Fruit fly (Drosophila melanogaster) whole organism, pupa: ENCODE data around the gene CG7102.

ENCODE experiments used
- CG10348 ChIP-seq: fragments of 200-800 bp; sonication (Bioruptor generic); IDR thresholded peaks from 2 replicates; pipeline ENCODE4 v1.3.6; 2022; ENCODE audit warnings: missing biosample characterization, missing genetic modification characterization
- CG12605 ChIP-seq: fragments of 200-800 bp; sonication (Bioruptor generic); IDR thresholded peaks from 2 replicates; pipeline ENCODE4 v1.3.6; 2022; ENCODE audit warnings: missing biosample characterization, missing genetic modification characterization
- CG13204 ChIP-seq: fragments of 200-800 bp; sonication (Bioruptor generic); optimal IDR thresholded peaks from 2 replicates; lab custom pipeline; 2018; ENCODE audit warnings: missing biosample characterization, mild to moderate bottlenecking, missing genetic modification characterization, moderate library complexity
- CG14655 ChIP-seq: fragments of 200-800 bp; sonication (Bioruptor generic); optimal IDR thresholded peaks from 3 replicates; lab custom pipeline; 2017; ENCODE audit warnings: mild to moderate bottlenecking, missing biosample characterization, missing genetic modification reagents, missing genetic modification characterization
- CG15710 ChIP-seq: fragments of 200-800 bp; sonication (Bioruptor generic); optimal IDR thresholded peaks from 2 replicates; lab custom pipeline; 2018; ENCODE audit warnings: missing biosample characterization, mild to moderate bottlenecking, missing genetic modification characterization, moderate library complexity
- CG17806 ChIP-seq: fragments of 200-800 bp; sonication (Bioruptor generic); optimal IDR thresholded peaks from 2 replicates; lab custom pipeline; 2018; ENCODE audit warnings: missing biosample characterization, mild to moderate bottlenecking, missing genetic modification characterization, moderate library complexity
- CG32121 ChIP-seq: fragments of 200-800 bp; sonication (Bioruptor generic); IDR thresholded peaks from 2 replicates; pipeline ENCODE4 v1.3.6; 2022; ENCODE audit warnings: missing biosample characterization, missing genetic modification characterization
- CG34367 ChIP-seq: fragments of 200-800 bp; sonication (Bioruptor generic); optimal IDR thresholded peaks from 2 replicates; lab custom pipeline; 2018; ENCODE audit warnings: missing biosample characterization, mild to moderate bottlenecking, missing genetic modification characterization
- CG4496 ChIP-seq: fragments of 200-800 bp; sonication (Bioruptor generic); IDR thresholded peaks from 3 replicates; pipeline ENCODE4 v1.3.6; 2022; ENCODE audit warnings: missing biosample characterization, missing genetic modification characterization
- CG8159 ChIP-seq: fragments of 200-800 bp; sonication (Bioruptor generic); optimal IDR thresholded peaks from 3 replicates; lab custom pipeline; 2018; ENCODE audit warnings: missing biosample characterization, mild to moderate bottlenecking, missing genetic modification characterization, moderate library complexity
- CG9948 ChIP-seq: fragments of 200-800 bp; sonication (Bioruptor generic); optimal IDR thresholded peaks from 2 replicates; lab custom pipeline; 2018; ENCODE audit warnings: missing biosample characterization, mild to moderate bottlenecking, missing genetic modification characterization, moderate library complexity
- D1 ChIP-seq: fragments of 200-800 bp; sonication (Bioruptor generic); optimal IDR thresholded peaks from 2 replicates; lab custom pipeline; 2018; ENCODE audit warnings: missing biosample characterization, mild to moderate bottlenecking, missing genetic modification characterization, moderate library complexity
- EcR ChIP-seq: fragments of 200-800 bp; sonication (Bioruptor generic); optimal IDR thresholded peaks from 3 replicates; lab custom pipeline; 2019; ENCODE audit warnings: missing biosample characterization, missing genetic modification characterization, mild to moderate bottlenecking, moderate library complexity, missing genetic modification reagents
- Ets98B ChIP-seq: fragments of 200-800 bp; sonication (Bioruptor generic); IDR thresholded peaks from 2 replicates; pipeline ENCODE4 v1.3.6; 2022; ENCODE audit warnings: missing biosample characterization, missing genetic modification characterization
- Pif1A ChIP-seq: fragments of 200-800 bp; sonication (Bioruptor generic); optimal IDR thresholded peaks from 3 replicates; lab custom pipeline; 2016; ENCODE audit warnings: missing biosample characterization, missing genetic modification characterization
- Pif1B ChIP-seq: fragments of 200-800 bp; sonication (Bioruptor generic); optimal IDR thresholded peaks from 3 replicates; lab custom pipeline; 2016; ENCODE audit warnings: missing biosample characterization, missing genetic modification characterization
- Snoo ChIP-seq: fragments of 200-800 bp; sonication (Bioruptor generic); optimal IDR thresholded peaks from 3 replicates; lab custom pipeline; 2017; ENCODE audit warnings: missing biosample characterization, mild to moderate bottlenecking, missing genetic modification characterization, inconsistent platforms
- fd96Ca ChIP-seq: fragments of 200-800 bp; sonication (Bioruptor generic); IDR thresholded peaks from 3 replicates; pipeline ENCODE4 v1.3.6; 2022; ENCODE audit warnings: missing biosample characterization, missing genetic modification characterization
- gl ChIP-seq: fragments of 200-800 bp; sonication (Bioruptor generic); optimal IDR thresholded peaks from 2 replicates; lab custom pipeline; 2018; ENCODE audit warnings: missing biosample characterization, mild to moderate bottlenecking, missing genetic modification characterization
- rn ChIP-seq: fragments of 200-800 bp; sonication (Bioruptor generic); IDR thresholded peaks from 2 replicates; pipeline ENCODE4 v1.3.6; 2022; ENCODE audit warnings: missing biosample characterization, missing genetic modification characterization

The CG7102 gene

DNA sequence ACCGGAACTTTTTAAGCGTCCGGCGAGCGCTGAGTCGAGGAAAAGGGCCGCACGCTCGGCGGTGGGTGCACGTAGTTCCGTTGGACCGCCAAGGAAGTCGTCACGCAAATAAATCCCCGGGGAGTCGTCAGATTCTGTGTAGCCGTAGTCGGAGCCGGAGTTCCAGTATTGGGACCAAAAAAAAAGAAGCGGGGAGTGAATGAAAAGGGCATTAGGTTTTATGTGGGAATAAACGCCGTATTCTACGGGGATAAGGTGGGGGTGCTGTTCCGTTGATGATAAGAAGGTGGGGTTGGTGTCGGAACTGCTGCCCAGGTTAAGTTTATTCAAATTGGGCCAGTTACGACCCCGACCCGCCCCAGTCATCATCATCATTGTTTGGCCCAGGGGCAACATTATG, 36.9 kb downstream of the CG7102 start:
- TF ChIP-seq CG9948 (tag; lab: Kevin White, UChicago) (no peak), Snoo (tag; lab: Kevin White, UChicago) (no peak), rn (GFP tag; lab: Robert Waterston, UW) (no peak), CG15710 (tag; lab: Kevin White, UChicago) (no peak), CG34367 (tag; lab: Kevin White, UChicago) (no peak), CG10348 (GFP tag; lab: Robert Waterston, UW) (no peak), Pif1A (no peak), CG12605 (GFP tag; lab: Robert Waterston, UW) (no peak), CG13204 (GFP tag; lab: Kevin White, UChicago) (no peak), CG4496 (GFP tag; lab: Robert Waterston, UW) (no peak), D1 (tag; lab: Kevin White, UChicago) (no peak), CG17806 (tag; lab: Kevin White, UChicago) (no peak), CG32121 (no peak), CG14655 (GFP tag; lab: Kevin White, UChicago) (no peak)
- TF ChIP-seq, all 21 proteins: peak for 0

DNA sequence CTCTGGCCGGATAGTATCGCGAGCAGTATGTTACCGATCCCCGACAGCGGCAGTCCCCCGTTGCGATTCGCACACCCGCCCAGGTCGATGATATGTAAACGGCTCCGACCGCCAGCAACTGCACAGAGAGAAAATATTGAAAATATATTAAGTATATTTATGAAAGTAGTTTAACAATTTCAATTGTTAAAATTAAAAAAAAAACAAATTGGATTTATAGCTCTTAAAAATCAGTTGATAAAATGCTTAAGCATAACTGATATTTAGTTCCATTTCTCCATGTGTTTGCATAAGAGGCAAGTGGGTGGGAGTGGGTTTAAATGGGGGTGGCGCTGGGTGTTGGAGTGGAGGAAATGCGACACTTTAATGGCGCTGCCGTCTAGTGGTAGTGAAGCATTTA, 37.8 kb downstream of the CG7102 start:
- 0 out of 2 replicates have a peak, but pooled peaks have one; percentile 15 for TF ChIP-seq CG32121
- peak; percentile 12 for TF ChIP-seq CG14655 (GFP tag; lab: Kevin White, UChicago)
- TF ChIP-seq CG17806 (tag; lab: Kevin White, UChicago), result no peak
- no peak for TF ChIP-seq EcR (GFP tag; lab: Kevin White, UChicago)
- peak; percentile 20 for TF ChIP-seq CG8159
- TF ChIP-seq, all 21 proteins: peak for 3

DNA sequence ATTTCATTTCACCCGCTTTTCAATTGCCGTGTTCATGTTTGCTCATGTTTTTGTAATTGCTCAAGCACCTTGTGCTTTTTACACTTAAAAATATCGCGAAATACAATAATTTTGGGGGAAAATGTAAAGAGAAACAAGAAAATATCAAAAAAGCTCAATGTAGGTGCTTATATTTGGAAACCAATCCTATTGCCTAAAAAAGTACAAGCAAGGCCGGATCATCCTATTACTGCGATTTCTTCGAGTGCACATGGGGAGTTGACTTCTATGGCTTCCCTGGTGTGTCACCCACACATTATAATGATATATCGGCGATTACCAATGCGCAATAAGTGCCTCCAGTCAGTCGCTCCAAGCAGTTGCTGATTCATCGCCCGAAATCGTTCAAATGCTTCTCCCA, 46.1 kb downstream of the CG7102 start:
- TF ChIP-seq Ets98B (GFP tag; lab: Robert Waterston, UW) (no peak), gl (no peak), CG4496 (GFP tag; lab: Robert Waterston, UW) (no peak), CG32121 (no peak), Pif1A (no peak), EcR (GFP tag; lab: Kevin White, UChicago) (no peak), CG15710 (tag; lab: Kevin White, UChicago) (no peak), CG10348 (GFP tag; lab: Robert Waterston, UW) (no peak), fd96Ca (GFP tag; lab: Robert Waterston, UW) (no peak), CG9948 (tag; lab: Kevin White, UChicago) (no peak), Snoo (tag; lab: Kevin White, UChicago) (no peak)

DNA sequence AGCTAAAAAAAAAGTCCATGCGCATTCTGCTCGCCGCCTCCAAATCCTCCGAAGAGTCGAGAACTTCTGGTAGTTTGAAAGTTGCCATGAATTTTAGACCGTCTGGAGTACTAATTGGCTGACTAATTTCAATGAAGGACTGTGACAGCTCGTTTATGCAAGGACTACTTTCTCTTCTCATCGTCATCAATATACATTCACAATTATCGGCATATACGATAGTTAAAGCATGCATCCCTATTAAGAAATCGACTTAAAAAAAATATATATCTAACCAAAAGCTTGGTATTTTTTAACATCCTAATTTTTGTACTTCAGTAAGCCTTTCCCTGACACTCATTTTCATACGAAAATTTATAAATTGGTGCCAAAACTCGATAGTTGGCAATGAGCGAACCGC, 47.2 kb downstream of the CG7102 start, which contains the start of gene CG14537:
TSS of gene CG14537 (plus strand) at position 301 of the 400 bp plus-strand sequence.
- TF ChIP-seq gl, result no peak
- no peak for TF ChIP-seq Ets98B (GFP tag; lab: Robert Waterston, UW)
- no peak for TF ChIP-seq D1 (tag; lab: Kevin White, UChicago)
- TF ChIP-seq Pif1A, result no peak
- TF ChIP-seq Snoo (tag; lab: Kevin White, UChicago), result no peak
- TF ChIP-seq CG15710 (tag; lab: Kevin White, UChicago), result no peak
- TF ChIP-seq CG9948 (tag; lab: Kevin White, UChicago), result no peak
- TF ChIP-seq fd96Ca (GFP tag; lab: Robert Waterston, UW), result no peak
- TF ChIP-seq CG14655 (GFP tag; lab: Kevin White, UChicago), result no peak

DNA sequence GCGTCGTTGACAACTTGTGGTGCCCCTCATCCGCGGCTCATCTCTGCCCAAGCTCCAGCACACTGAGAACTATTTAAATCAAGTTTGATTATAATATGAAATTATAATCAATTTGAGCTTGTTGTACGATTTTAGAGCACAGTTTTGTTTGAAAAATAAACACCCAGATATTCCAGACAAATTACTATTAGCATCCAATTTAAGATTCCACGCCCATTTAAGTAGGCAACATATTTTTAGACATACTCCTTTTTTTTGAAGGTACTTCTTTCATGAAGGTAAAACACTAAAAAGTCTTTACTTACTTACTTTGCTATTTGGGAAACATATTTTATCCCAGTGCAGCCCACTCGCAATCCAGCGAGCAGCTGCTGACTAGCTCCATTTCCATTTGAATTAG, 49.3 kb downstream of the CG7102 start:
- no peak for TF ChIP-seq gl
- no peak for TF ChIP-seq CG32121
- TF ChIP-seq D1 (tag; lab: Kevin White, UChicago), result no peak
- TF ChIP-seq CG9948 (tag; lab: Kevin White, UChicago), result no peak
- no peak for TF ChIP-seq EcR (GFP tag; lab: Kevin White, UChicago)
- no peak for TF ChIP-seq Pif1B (GFP tag; lab: Kevin White, UChicago)
- TF ChIP-seq CG15710 (tag; lab: Kevin White, UChicago), result no peak
- TF ChIP-seq CG12605 (GFP tag; lab: Robert Waterston, UW), result no peak
- no peak for TF ChIP-seq CG4496 (GFP tag; lab: Robert Waterston, UW)
- TF ChIP-seq CG8159, result no peak
- no peak for TF ChIP-seq Snoo (tag; lab: Kevin White, UChicago)
- no peak for TF ChIP-seq CG17806 (tag; lab: Kevin White, UChicago)
- no peak for TF ChIP-seq CG34367 (tag; lab: Kevin White, UChicago)
- TF ChIP-seq fd96Ca (GFP tag; lab: Robert Waterston, UW), result no peak
- TF ChIP-seq rn (GFP tag; lab: Robert Waterston, UW), result no peak

DNA sequence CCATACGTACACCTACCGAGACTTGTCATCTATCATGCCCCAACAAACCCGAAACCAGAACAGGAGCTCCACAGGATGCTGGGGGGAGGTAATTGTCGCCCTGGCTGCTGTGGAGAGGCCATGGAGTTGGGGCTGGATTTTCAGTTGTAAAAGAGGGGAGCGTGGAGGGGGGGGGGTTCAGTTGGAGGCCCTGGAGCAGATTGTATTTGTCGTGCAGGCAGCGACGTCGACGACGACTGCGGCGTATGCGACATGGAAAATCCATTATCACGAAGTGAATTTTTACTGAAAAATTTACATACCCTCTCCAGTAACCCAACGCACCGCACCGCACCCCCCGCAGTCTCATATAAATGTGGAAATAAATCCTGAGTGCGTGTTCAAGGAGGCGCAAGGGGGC, 53.7 kb downstream of the CG7102 start:
- TF ChIP-seq CG10348 (GFP tag; lab: Robert Waterston, UW), result no peak
- TF ChIP-seq fd96Ca (GFP tag; lab: Robert Waterston, UW), result no peak
- no peak for TF ChIP-seq gl
